Worm (Caenorhabditis elegans): Measurements from ENCODE around the gene str-256.

- TF ChIP-seq M03D4.4 (tag; optimal IDR thresholded peaks at IDR 0.05) = no peak
- no peak for TF ChIP-seq nhr-2 (tag; optimal IDR thresholded peaks at IDR 0.05)
- TF ChIP-seq unc-62 (GFP tag; optimal IDR thresholded peaks at IDR 0.05) = no peak
- no peak for TF ChIP-seq elt-3 (tag; optimal IDR thresholded peaks at IDR 0.05)
- TF ChIP-seq sem-2 (GFP tag; optimal IDR thresholded peaks at IDR 0.05) = no peak
Measured at ce11 chrV:453569-453968, 47.6 kb downstream of the str-256 start, which contains the start of gene nhr-98.

Measured in whole organism, mixed stage, embryonic.